Worm (Caenorhabditis elegans) whole organism, L2 larva: ENCODE measurements around the gene frm-3.

ENCODE experiments used
- C34F6.9 ChIP-seq: fragments of 150-350 bp; optimal IDR thresholded peaks from 2 replicates; lab custom pipeline; 2014; ENCODE audit warnings: missing biosample characterization, missing genetic modification characterization
- R02D3.7 ChIP-seq: fragments of 150-350 bp; optimal IDR thresholded peaks from 2 replicates; lab custom pipeline; 2014; ENCODE audit warnings: missing biosample characterization, missing genetic modification characterization
- Y55F3AM.14 ChIP-seq: fragments of 200-800 bp; sonication (Bioruptor generic); optimal IDR thresholded peaks from 2 replicates; lab custom pipeline; 2018; ENCODE audit warnings: mild to moderate bottlenecking, missing genetic modification characterization, missing compliant biosample characterization
- ZK546.5 ChIP-seq: sonication (generic microtip); optimal IDR thresholded peaks from 2 replicates; lab custom pipeline; 2017; ENCODE audit warnings: missing biosample characterization, missing genetic modification characterization
- alr-1 ChIP-seq: fragments of 150-350 bp; optimal IDR thresholded peaks from 2 replicates; lab custom pipeline; 2014; ENCODE audit warnings: missing biosample characterization, missing genetic modification characterization
- blmp-1 ChIP-seq: sonication (generic microtip); optimal IDR thresholded peaks from 2 replicates; lab custom pipeline; 2017; ENCODE audit warnings: missing genetic modification characterization, mild to moderate bottlenecking, missing compliant biosample characterization, antibody characterized with exemption, moderate library complexity; ENCODE audit not compliant: insufficient read depth
- ceh-16 ChIP-seq: fragments of 150-350 bp; optimal IDR thresholded peaks from 2 replicates; lab custom pipeline; 2014; ENCODE audit warnings: missing biosample characterization, missing genetic modification characterization
- ceh-82 ChIP-seq: fragments of 150-350 bp; optimal IDR thresholded peaks from 2 replicates; lab custom pipeline; 2014; ENCODE audit warnings: missing biosample characterization, missing genetic modification characterization
- crh-2 ChIP-seq: sonication (generic microtip); optimal IDR thresholded peaks from 2 replicates; lab custom pipeline; 2017; ENCODE audit warnings: missing biosample characterization, missing genetic modification characterization
- egl-27 ChIP-seq: sonication (generic microtip); optimal IDR thresholded peaks from 3 replicates; lab custom pipeline; 2017; ENCODE audit warnings: missing biosample characterization, missing genetic modification reagents, missing genetic modification characterization
- elt-3 ChIP-seq: sonication (generic microtip); optimal IDR thresholded peaks from 2 replicates; lab custom pipeline; 2017; ENCODE audit warnings: missing biosample characterization, missing genetic modification characterization
- gmeb-1 ChIP-seq: fragments of 150-350 bp; optimal IDR thresholded peaks from 2 replicates; lab custom pipeline; 2014; ENCODE audit warnings: missing biosample characterization, missing genetic modification characterization
- lin-11 ChIP-seq: fragments of 150-350 bp; sonication (generic microtip); optimal IDR thresholded peaks from 2 replicates; lab custom pipeline; 2014; ENCODE audit warnings: missing biosample characterization, missing genetic modification characterization, inconsistent platforms, mixed read lengths
- lsy-2 ChIP-seq, 2 experiments: fragments of 150-350 bp in 1 of 2; sonication (generic microtip) in 1 of 2; optimal IDR thresholded peaks; 2 replicates each; lab custom pipeline; 2014 to 2017; ENCODE audit warnings: missing biosample characterization in 2 of 2, missing genetic modification characterization in 2 of 2
- mab-5 ChIP-seq: fragments of 150-350 bp; optimal IDR thresholded peaks from 2 replicates; lab custom pipeline; 2014; ENCODE audit warnings: missing biosample characterization, missing genetic modification characterization
- mdl-1 ChIP-seq, 2 experiments: fragments of 150-350 bp in 1 of 2; sonication (generic microtip) in 1 of 2; optimal IDR thresholded peaks; 2 replicates each; lab custom pipeline; 2017; ENCODE audit warnings: missing biosample characterization in 2 of 2, missing genetic modification characterization in 2 of 2
- nhr-10 ChIP-seq: sonication (generic microtip); optimal IDR thresholded peaks from 2 replicates; lab custom pipeline; 2017; ENCODE audit warnings: missing biosample characterization, missing genetic modification characterization
- nhr-11 ChIP-seq: fragments of 150-350 bp; optimal IDR thresholded peaks from 2 replicates; lab custom pipeline; 2014; ENCODE audit warnings: missing biosample characterization, missing genetic modification characterization
- nhr-129 ChIP-seq: fragments of 150-350 bp; optimal IDR thresholded peaks from 2 replicates; lab custom pipeline; 2014; ENCODE audit warnings: missing biosample characterization, missing genetic modification characterization
- nhr-21 ChIP-seq: fragments of 150-350 bp; optimal IDR thresholded peaks from 2 replicates; lab custom pipeline; 2014; ENCODE audit warnings: missing biosample characterization, missing genetic modification characterization
- nhr-237 ChIP-seq: fragments of 150-350 bp; optimal IDR thresholded peaks from 2 replicates; lab custom pipeline; 2014; ENCODE audit warnings: missing biosample characterization, missing genetic modification characterization
- nhr-25 ChIP-seq: fragments of 150-350 bp; sonication (generic microtip); optimal IDR thresholded peaks from 3 replicates; lab custom pipeline; 2014; ENCODE audit warnings: missing biosample characterization, missing genetic modification characterization
- nhr-77 ChIP-seq: fragments of 150-350 bp; optimal IDR thresholded peaks from 2 replicates; lab custom pipeline; 2014; ENCODE audit warnings: missing biosample characterization, missing genetic modification characterization
- peb-1 ChIP-seq: fragments of 150-350 bp; optimal IDR thresholded peaks from 2 replicates; lab custom pipeline; 2014; ENCODE audit warnings: missing biosample characterization, missing genetic modification characterization
- sem-4 ChIP-seq: fragments of 150-350 bp; optimal IDR thresholded peaks from 2 replicates; lab custom pipeline; 2014; ENCODE audit warnings: missing biosample characterization, missing genetic modification reagents, missing genetic modification characterization
- sma-9 ChIP-seq, 2 experiments: fragments of 150-350 bp in 1 of 2; sonication (generic microtip) in 1 of 2; optimal IDR thresholded peaks; 2 replicates each; lab custom pipeline; 2014 to 2016; ENCODE audit warnings: missing genetic modification characterization in 2 of 2, mild to moderate bottlenecking in 1 of 2, missing biosample characterization in 1 of 2, missing compliant biosample characterization in 1 of 2, missing genetic modification reagents in 1 of 2, moderate library complexity in 1 of 2
- snpc-4 ChIP-seq: fragments of 150-350 bp; optimal IDR thresholded peaks from 2 replicates; lab custom pipeline; 2014; ENCODE audit warnings: missing biosample characterization, missing genetic modification characterization
- unc-55 ChIP-seq: fragments of 150-350 bp; sonication (generic microtip); optimal IDR thresholded peaks from 3 replicates; lab custom pipeline; 2014; ENCODE audit warnings: missing biosample characterization, missing genetic modification reagents, missing genetic modification characterization
- unc-62 ChIP-seq: fragments of 150-350 bp; optimal IDR thresholded peaks from 2 replicates; lab custom pipeline; 2014; ENCODE audit warnings: missing biosample characterization, missing genetic modification reagents, missing genetic modification characterization
- zag-1 ChIP-seq: fragments of 150-350 bp; optimal IDR thresholded peaks from 2 replicates; lab custom pipeline; 2014; ENCODE audit warnings: missing biosample characterization, missing genetic modification characterization
- ztf-1 ChIP-seq: fragments of 200-800 bp; sonication (Bioruptor generic); conservative IDR thresholded peaks from 2 replicates; pipeline ENCODE4 v1.3.6; 2022; ENCODE audit warnings: missing genetic modification characterization, missing compliant biosample characterization
- ztf-11 ChIP-seq: sonication (generic microtip); optimal IDR thresholded peaks from 2 replicates; lab custom pipeline; 2017; ENCODE audit warnings: missing biosample characterization, missing genetic modification characterization
- ztf-4 ChIP-seq: fragments of 150-350 bp; optimal IDR thresholded peaks from 2 replicates; lab custom pipeline; 2014; ENCODE audit warnings: missing biosample characterization, missing genetic modification characterization

The frm-3 gene

ce11 chrX:11605766-11606490 lies 33.6 kb downstream of the frm-3 start (continued):
- TF ChIP-seq unc-62 (GFP tag; lab: Kevin White, UChicago) (peak; percentile 21), alr-1 (no peak), nhr-25 (tag; lab: Kevin White, UChicago) (peak; percentile 97), ceh-82 (tag; lab: Kevin White, UChicago) (peak; percentile 11), unc-55 (GFP tag; lab: Kevin White, UChicago) (peak; percentile 62)
- TF ChIP-seq, all 48 proteins: peak for 34

- TF ChIP-seq Y55F3AM.14 (GFP tag; lab: Kevin White, UChicago): no peak
- TF ChIP-seq egl-27 (tag; lab: Kevin White, UChicago): peak; percentile 16
- TF ChIP-seq lsy-2 (tag; optimal IDR thresholded peaks at IDR 0.05; lab: Kevin White, UChicago): peak in 1 of 2 experiments; percentile 34
- peak; percentile 19 for TF ChIP-seq nhr-21 (tag; lab: Kevin White, UChicago)
- peak; percentile 39 for TF ChIP-seq ceh-16 (tag; lab: Kevin White, UChicago)
- TF ChIP-seq sma-9 (GFP tag; optimal IDR thresholded peaks at IDR 0.05; lab: Kevin White, UChicago): peak; percentile 27
- TF ChIP-seq sma-9 (tag; optimal IDR thresholded peaks at IDR 0.05; lab: Kevin White, UChicago): no peak
- TF ChIP-seq ztf-1: no peak
These were observed 34.7 kb downstream of the frm-3 start for ce11 chrX:11606815-11607499.

DNA sequence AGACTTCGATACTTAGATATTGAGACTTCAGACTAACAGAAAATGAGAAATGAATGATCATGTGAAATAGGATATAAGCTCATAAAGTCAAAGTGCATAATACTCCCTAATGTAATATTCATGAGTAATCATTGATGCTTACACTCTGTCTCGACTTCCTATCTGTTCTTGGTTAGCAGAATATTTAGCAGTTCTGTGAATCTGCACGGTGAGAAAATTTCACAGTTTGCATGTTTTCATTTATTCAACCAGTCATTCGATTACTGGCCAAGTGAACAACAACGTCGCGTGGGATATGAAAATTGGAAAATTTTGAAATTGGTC lies 35.2 kb downstream of the frm-3 start:
- TF ChIP-seq unc-55 (GFP tag; lab: Kevin White, UChicago) (peak; percentile 46), nhr-77 (tag; lab: Kevin White, UChicago) (no peak), nhr-11 (no peak), R02D3.7 (tag; lab: Kevin White, UChicago) (no peak), snpc-4 (no peak), ceh-82 (tag; lab: Kevin White, UChicago) (no peak), C34F6.9 (tag; lab: Kevin White, UChicago) (peak; percentile 35), sem-4 (no peak), mdl-1 (tag; optimal IDR thresholded peaks at IDR 0.05; lab: Kevin White, UChicago) (no peak), ztf-4 (tag; lab: Kevin White, UChicago) (no peak), nhr-129 (tag; lab: Kevin White, UChicago) (no peak), nhr-21 (tag; lab: Kevin White, UChicago) (no peak), zag-1 (tag; lab: Kevin White, UChicago) (no peak), crh-2 (tag; lab: Kevin White, UChicago) (peak; percentile 26), sma-9 (GFP tag; optimal IDR thresholded peaks at IDR 0.05; lab: Kevin White, UChicago) (peak; percentile 30), sma-9 (tag; optimal IDR thresholded peaks at IDR 0.05; lab: Kevin White, UChicago) (no peak), unc-62 (GFP tag; lab: Kevin White, UChicago) (no peak)

- TF ChIP-seq nhr-77 (tag; lab: Kevin White, UChicago) (no peak), nhr-237 (tag; lab: Kevin White, UChicago) (no peak), crh-2 (tag; lab: Kevin White, UChicago) (no peak), ztf-11 (tag; lab: Kevin White, UChicago) (no peak), nhr-10 (no peak), mdl-1 (tag; optimal IDR thresholded peaks at IDR 0.05; lab: Kevin White, UChicago) (no peak), C34F6.9 (tag; lab: Kevin White, UChicago) (no peak), snpc-4 (no peak), lin-11 (no peak), Y55F3AM.14 (GFP tag; lab: Kevin White, UChicago) (no peak), peb-1 (tag; lab: Kevin White, UChicago) (no peak), nhr-11 (no peak), mab-5 (no peak), gmeb-1 (tag; lab: Kevin White, UChicago) (no peak), elt-3 (tag; lab: Kevin White, UChicago) (no peak), ZK546.5 (tag; lab: Kevin White, UChicago) (no peak), ztf-1 (no peak), blmp-1 (no peak)
These were observed 35.9 kb downstream of the frm-3 start for ce11 chrX:11608110-11608759.
